Worm (Caenorhabditis elegans): ENCODE measurements around the gene srt-65.
A peak's percentile ranks its signal among the peaks of the same experiment; 100 is the strongest.

Gene srt-65

ce11 chrV:5172833-5173232, at the start of gene srt-65:
TSS of gene srt-65 (minus strand) at chrV:5172933.
- TF ChIP-seq pha-4 (tag; optimal IDR thresholded peaks at IDR 0.05) (no peak), ets-4 (GFP tag; optimal IDR thresholded peaks at IDR 0.05) (no peak), cebp-2 (GFP tag; IDR thresholded peaks at IDR 0.05) (no peak), F39B2.1 (GFP tag; IDR thresholded peaks at IDR 0.05) (no peak), ceh-100 (GFP tag; IDR thresholded peaks at IDR 0.05) (no peak), nhr-179 (tag; optimal IDR thresholded peaks at IDR 0.05) (no peak), mxl-1 (tag; optimal IDR thresholded peaks at IDR 0.05) (no peak), lin-40 (tag; optimal IDR thresholded peaks at IDR 0.05) (no peak), egrh-3 (GFP tag; IDR thresholded peaks at IDR 0.05) (no peak), ztf-26 (tag; optimal IDR thresholded peaks at IDR 0.05) (no peak), efl-1 (GFP tag; optimal IDR thresholded peaks at IDR 0.05) (no peak)

ce11 chrV:5213674-5214073, 40.9 kb upstream of the srt-65 start:
- TF ChIP-seq egl-44 (GFP tag; IDR thresholded peaks at IDR 0.05) (no peak), B0019.2 (GFP tag; conservative IDR thresholded peaks at IDR 0.05) (no peak), hmg-20 (GFP tag; IDR thresholded peaks at IDR 0.05) (no peak), rec-8 (tag; optimal IDR thresholded peaks at IDR 0.05) (no peak), nfyb-1 (GFP tag; IDR thresholded peaks at IDR 0.05) (peak; percentile 93), nfya-2 (GFP tag; IDR thresholded peaks at IDR 0.05) (0 out of 2 replicates have a peak, but pooled peaks have one; percentile 72), Y67H2A.10 (GFP tag; conservative IDR thresholded peaks at IDR 0.05) (no peak)

- no peak for TF ChIP-seq ZK185.1 (tag; optimal IDR thresholded peaks at IDR 0.05; ENCODE audit: poor library complexity, severe bottlenecking)
- TF ChIP-seq efl-1 (GFP tag; optimal IDR thresholded peaks at IDR 0.05): peak; percentile 71
- TF ChIP-seq mxl-1 (tag; optimal IDR thresholded peaks at IDR 0.05): no peak
- peak; percentile 13 for TF ChIP-seq lin-40 (tag; optimal IDR thresholded peaks at IDR 0.05)
- TF ChIP-seq Y53F4B.3 (GFP tag; IDR thresholded peaks at IDR 0.05): no peak
- TF ChIP-seq xnd-1 (tag; optimal IDR thresholded peaks at IDR 0.05): no peak
- TF ChIP-seq dpl-1 (GFP tag; optimal IDR thresholded peaks at IDR 0.05): peak; percentile 66
- no peak for TF ChIP-seq F22D6.2 (tag; optimal IDR thresholded peaks at IDR 0.05)
- peak; percentile 94 for TF ChIP-seq mcd-1 (GFP tag; IDR thresholded peaks at IDR 0.05)
- TF ChIP-seq lin-54 (GFP tag; optimal IDR thresholded peaks at IDR 0.05): peak; percentile 95
- TF ChIP-seq K11D2.4 (GFP tag; IDR thresholded peaks at IDR 0.05): peak; percentile 61; the same call in 1 of the 2 replicates
- no peak for TF ChIP-seq madf-10 (tag; optimal IDR thresholded peaks at IDR 0.05)
- TF ChIP-seq lin-35 (GFP tag; optimal IDR thresholded peaks at IDR 0.05): peak; percentile 30 to 92 (median 44)
- no peak for TF ChIP-seq cebp-1 (GFP tag; IDR thresholded peaks at IDR 0.05)
- TF ChIP-seq cebp-1 (tag; optimal IDR thresholded peaks at IDR 0.05): peak; percentile 16
- TF ChIP-seq ceh-91 (GFP tag; IDR thresholded peaks at IDR 0.05): no peak
- TF ChIP-seq ceh-27 (GFP tag; optimal IDR thresholded peaks at IDR 0.05): no peak
Observed at ce11 chrV:5204127-5204526, 31.4 kb upstream of the srt-65 start, which contains the start of gene ttc-37. TSS of gene ttc-37 (plus strand) at chrV:5204475.

- TF ChIP-seq madf-6 (GFP tag; IDR thresholded peaks at IDR 0.05) (peak; percentile 54; the same call in 1 of the 2 replicates), F39B2.1 (GFP tag; IDR thresholded peaks at IDR 0.05) (no peak), F22D6.2 (tag; optimal IDR thresholded peaks at IDR 0.05) (no peak), ztf-25 (GFP tag; IDR thresholded peaks at IDR 0.05) (no peak), lsl-1 (GFP tag; optimal IDR thresholded peaks at IDR 0.05) (peak; percentile 63), nhr-120 (GFP tag; IDR thresholded peaks at IDR 0.05) (no peak), aptf-2 (GFP tag; conservative IDR thresholded peaks at IDR 0.05) (no peak), dpl-1 (GFP tag; optimal IDR thresholded peaks at IDR 0.05) (no peak), rec-8 (tag; optimal IDR thresholded peaks at IDR 0.05) (no peak), madf-8 (GFP tag; conservative IDR thresholded peaks at IDR 0.05) (no peak), xnd-1 (tag; optimal IDR thresholded peaks at IDR 0.05) (peak; percentile 45), F57A8.1 (GFP tag; optimal IDR thresholded peaks at IDR 0.05) (no peak), hlh-12 (tag; optimal IDR thresholded peaks at IDR 0.05) (no peak), Y67H2A.10 (GFP tag; conservative IDR thresholded peaks at IDR 0.05) (no peak), lin-35 (GFP tag; optimal IDR thresholded peaks at IDR 0.05) (no peak), hmg-20 (GFP tag; IDR thresholded peaks at IDR 0.05) (no peak), fkh-3 (tag; optimal IDR thresholded peaks at IDR 0.05) (no peak), lin-26 (GFP tag; IDR thresholded peaks at IDR 0.05) (no peak), cebp-2 (GFP tag; IDR thresholded peaks at IDR 0.05) (no peak), hrde-1 (tag; optimal IDR thresholded peaks at IDR 0.05; ENCODE audit: borderline replicate concordance) (no peak), ceh-91 (GFP tag; IDR thresholded peaks at IDR 0.05) (no peak), hlh-26 (GFP tag; conservative IDR thresholded peaks at IDR 0.05) (no peak)
Observed at ce11 chrV:5203643-5204042, 30.9 kb upstream of the srt-65 start.

All from whole organism, young adult.